Fruit fly (Drosophila melanogaster) whole organism, embryonic: Measurements from ENCODE around the gene CG43439.

Experiments used
- Ada2b ChIP-seq: fragments of 200-800 bp; sonication (Bioruptor generic); IDR thresholded peaks from 2 replicates; pipeline ENCODE4 v1.3.6; 2022; ENCODE audit warnings: missing biosample characterization, missing genetic modification characterization
- Bteb2 ChIP-seq: fragments of 200-800 bp; sonication (Bioruptor generic); optimal IDR thresholded peaks from 2 replicates; lab custom pipeline; 2016; ENCODE audit warnings: missing biosample characterization, missing genetic modification characterization
- CG11696 ChIP-seq: fragments of 200-800 bp; sonication (Bioruptor generic); IDR thresholded peaks from 2 replicates; pipeline ENCODE4 v1.3.6; 2022; ENCODE audit warnings: missing biosample characterization, missing genetic modification characterization
- CG12104 ChIP-seq: fragments of 200-800 bp; sonication (Bioruptor generic); optimal IDR thresholded peaks from 3 replicates; lab custom pipeline; 2016; ENCODE audit warnings: missing biosample characterization, missing genetic modification characterization
- CG12155 ChIP-seq: fragments of 200-800 bp; sonication (Bioruptor generic); optimal IDR thresholded peaks from 3 replicates; lab custom pipeline; 2016; ENCODE audit warnings: missing biosample characterization, missing genetic modification characterization
- CG12769 ChIP-seq: fragments of 200-800 bp; sonication (Bioruptor generic); optimal IDR thresholded peaks from 2 replicates; lab custom pipeline; 2019; ENCODE audit warnings: missing biosample characterization, mild to moderate bottlenecking, missing genetic modification characterization, moderate library complexity
- CG1647 ChIP-seq: fragments of 200-800 bp; sonication (Bioruptor generic); optimal IDR thresholded peaks from 3 replicates; lab custom pipeline; 2016; ENCODE audit warnings: missing biosample characterization, missing genetic modification characterization
- CG17361 ChIP-seq: fragments of 200-800 bp; sonication (Bioruptor generic); IDR thresholded peaks from 3 replicates; pipeline ENCODE4 v1.3.6; 2022; ENCODE audit warnings: missing biosample characterization, missing genetic modification characterization
- CG17385 ChIP-seq: fragments of 200-800 bp; sonication (Bioruptor generic); optimal IDR thresholded peaks from 3 replicates; lab custom pipeline; 2018; ENCODE audit warnings: missing biosample characterization, mild to moderate bottlenecking, missing genetic modification characterization
- CG17802 ChIP-seq: fragments of 200-800 bp; sonication (Bioruptor generic); optimal IDR thresholded peaks from 2 replicates; lab custom pipeline; 2018; ENCODE audit warnings: missing biosample characterization, mild to moderate bottlenecking, missing genetic modification characterization, moderate library complexity
- CG31224 ChIP-seq: fragments of 200-800 bp; sonication (Bioruptor generic); IDR thresholded peaks from 2 replicates; pipeline ENCODE4 v1.3.6; 2022; ENCODE audit warnings: missing biosample characterization, missing genetic modification characterization
- CG6654 ChIP-seq: fragments of 200-800 bp; sonication (Bioruptor generic); optimal IDR thresholded peaks from 2 replicates; lab custom pipeline; 2017; ENCODE audit warnings: missing biosample characterization, mild to moderate bottlenecking, missing genetic modification characterization
- CG8281 ChIP-seq: fragments of 200-800 bp; sonication (Bioruptor generic); optimal IDR thresholded peaks from 2 replicates; lab custom pipeline; 2018; ENCODE audit warnings: missing biosample characterization, mild to moderate bottlenecking, missing genetic modification characterization, moderate library complexity
- CG8765 ChIP-seq: fragments of 200-800 bp; sonication (Bioruptor generic); IDR thresholded peaks from 2 replicates; pipeline ENCODE4 v1.3.6; 2022; ENCODE audit warnings: missing biosample characterization, missing genetic modification characterization
- CG8944 ChIP-seq: fragments of 200-800 bp; sonication (Bioruptor generic); optimal IDR thresholded peaks from 3 replicates; lab custom pipeline; 2016; ENCODE audit warnings: missing biosample characterization, missing genetic modification characterization
- CG9437 ChIP-seq: fragments of 200-800 bp; sonication (Bioruptor generic); optimal IDR thresholded peaks from 2 replicates; lab custom pipeline; 2018; ENCODE audit warnings: missing biosample characterization, mild to moderate bottlenecking, missing genetic modification characterization
- Dad ChIP-seq: fragments of 200-800 bp; sonication (Bioruptor generic); optimal IDR thresholded peaks from 3 replicates; lab custom pipeline; 2016; ENCODE audit warnings: missing biosample characterization, missing genetic modification characterization
- Dp ChIP-seq: fragments of 200-800 bp; sonication (Bioruptor generic); optimal IDR thresholded peaks from 2 replicates; lab custom pipeline; 2018; ENCODE audit warnings: missing biosample characterization, mild to moderate bottlenecking, missing genetic modification characterization, moderate library complexity
- MESR4 ChIP-seq: fragments of 200-800 bp; sonication (Bioruptor generic); optimal IDR thresholded peaks from 2 replicates; lab custom pipeline; 2018; ENCODE audit warnings: missing biosample characterization, mild to moderate bottlenecking, missing genetic modification characterization, moderate library complexity
- Med ChIP-seq: fragments of 200-800 bp; sonication (Bioruptor generic); peaks from one replicate; lab custom pipeline; 2016; ENCODE audit warnings: missing biosample characterization, missing genetic modification characterization, mild to moderate bottlenecking, inconsistent platforms, moderate library complexity
- Oaz ChIP-seq: fragments of 200-800 bp; sonication (Bioruptor generic); IDR thresholded peaks from 2 replicates; pipeline ENCODE4 v1.3.6; 2022; ENCODE audit warnings: missing biosample characterization, missing genetic modification characterization
- Optix ChIP-seq: fragments of 200-800 bp; sonication (Bioruptor generic); IDR thresholded peaks from 3 replicates; pipeline ENCODE4 v1.3.6; 2022; ENCODE audit warnings: missing biosample characterization, missing genetic modification characterization
- Pdp1 ChIP-seq, 2 experiments: fragments of 200-800 bp; sonication (Bioruptor generic); optimal IDR thresholded peaks; 3 replicates each; lab custom pipeline; 2016; ENCODE audit warnings: missing biosample characterization in 2 of 2, missing genetic modification characterization in 2 of 2, mild to moderate bottlenecking in 1 of 2, moderate library complexity in 1 of 2
- Spps ChIP-seq: fragments of 200-800 bp; sonication (Bioruptor generic); optimal IDR thresholded peaks from 2 replicates; lab custom pipeline; 2018; ENCODE audit warnings: missing biosample characterization, mild to moderate bottlenecking, missing genetic modification characterization
- Xbp1 ChIP-seq: fragments of 200-800 bp; sonication (Bioruptor generic); optimal IDR thresholded peaks from 3 replicates; lab custom pipeline; 2016; ENCODE audit warnings: missing biosample characterization, mild to moderate bottlenecking, missing genetic modification characterization
- abd-A ChIP-seq: fragments of 200-800 bp; sonication (Bioruptor generic); optimal IDR thresholded peaks from 3 replicates; lab custom pipeline; 2019; ENCODE audit warnings: missing biosample characterization, mild to moderate bottlenecking, missing genetic modification characterization, moderate library complexity
- ash1 ChIP-seq: fragments of 200-800 bp; sonication (Bioruptor generic); optimal IDR thresholded peaks from 2 replicates; lab custom pipeline; 2018; ENCODE audit warnings: missing biosample characterization, mild to moderate bottlenecking, missing genetic modification characterization
- bsh ChIP-seq, 2 experiments: fragments of 200-800 bp; sonication (Bioruptor generic); optimal IDR thresholded peaks; 2 replicates each; lab custom pipeline; 2017 to 2018; ENCODE audit warnings: mild to moderate bottlenecking in 2 of 2, missing biosample characterization in 2 of 2, missing genetic modification characterization in 2 of 2, moderate library complexity in 1 of 2
- crp ChIP-seq, 2 experiments: fragments of 200-800 bp; sonication (Bioruptor generic); optimal IDR thresholded peaks; 2 replicates in 1 of 2; 3 replicates in 1 of 2; lab custom pipeline; 2017; ENCODE audit warnings: missing biosample characterization in 2 of 2, missing genetic modification characterization in 2 of 2, mild to moderate bottlenecking in 1 of 2, moderate library complexity in 1 of 2
- dimm ChIP-seq: fragments of 200-800 bp; sonication (Bioruptor generic); IDR thresholded peaks from 2 replicates; pipeline ENCODE4 v1.3.6; 2022; ENCODE audit warnings: missing biosample characterization, missing genetic modification characterization
- dysf ChIP-seq: fragments of 200-800 bp; sonication (Bioruptor generic); IDR thresholded peaks from 3 replicates; pipeline ENCODE4 v1.3.6; 2022; ENCODE audit warnings: missing biosample characterization, missing genetic modification characterization
- emc ChIP-seq: fragments of 200-800 bp; sonication (Bioruptor generic); optimal IDR thresholded peaks from 2 replicates; lab custom pipeline; 2016; ENCODE audit warnings: missing biosample characterization, missing genetic modification characterization
- ftz-f1 ChIP-seq: fragments of 200-800 bp; sonication (Bioruptor generic); optimal IDR thresholded peaks from 2 replicates; lab custom pipeline; 2016; ENCODE audit warnings: missing biosample characterization, missing genetic modification characterization
- gcm2 ChIP-seq: fragments of 200-800 bp; sonication (Bioruptor generic); optimal IDR thresholded peaks from 2 replicates; lab custom pipeline; 2016; ENCODE audit warnings: missing biosample characterization, missing genetic modification characterization
- her ChIP-seq: fragments of 200-800 bp; sonication (Bioruptor generic); optimal IDR thresholded peaks from 2 replicates; lab custom pipeline; 2016; ENCODE audit warnings: missing biosample characterization, missing genetic modification characterization
- jumu ChIP-seq: fragments of 200-800 bp; sonication (Bioruptor generic); optimal IDR thresholded peaks from 3 replicates; lab custom pipeline; 2016; ENCODE audit warnings: missing biosample characterization, missing genetic modification characterization
- knrl ChIP-seq: fragments of 200-800 bp; sonication (Bioruptor generic); IDR thresholded peaks from 3 replicates; pipeline ENCODE4 v1.3.6; 2022; ENCODE audit warnings: missing biosample characterization, missing genetic modification characterization; ENCODE audit not compliant: partially characterized antibody
- mirr ChIP-seq: fragments of 200-800 bp; sonication (Bioruptor generic); optimal IDR thresholded peaks from 3 replicates; lab custom pipeline; 2018; ENCODE audit warnings: missing biosample characterization, mild to moderate bottlenecking, missing genetic modification characterization
- nerfin-2 ChIP-seq: fragments of 200-800 bp; sonication (Bioruptor generic); IDR thresholded peaks from 2 replicates; pipeline ENCODE4 v1.3.6; 2022; ENCODE audit warnings: missing biosample characterization, missing genetic modification characterization; ENCODE audit not compliant: partially characterized antibody
- onecut ChIP-seq: fragments of 200-800 bp; sonication (Bioruptor generic); IDR thresholded peaks from 2 replicates; pipeline ENCODE4 v1.3.6; 2022; ENCODE audit warnings: missing biosample characterization, missing genetic modification characterization
- pita ChIP-seq: fragments of 200-800 bp; sonication (Bioruptor generic); optimal IDR thresholded peaks from 2 replicates; lab custom pipeline; 2017; ENCODE audit warnings: missing biosample characterization, mild to moderate bottlenecking, missing genetic modification characterization
- sens ChIP-seq: fragments of 200-800 bp; sonication (Bioruptor generic); peaks from one replicate; lab custom pipeline; 2016; ENCODE audit warnings: missing biosample characterization, missing genetic modification characterization
- sisA ChIP-seq: fragments of 200-800 bp; sonication (Bioruptor generic); IDR thresholded peaks from 2 replicates; pipeline ENCODE4 v1.3.6; 2022; ENCODE audit warnings: missing biosample characterization, missing genetic modification characterization
- sr ChIP-seq: fragments of 200-800 bp; sonication (Bioruptor generic); IDR thresholded peaks from 3 replicates; pipeline ENCODE4 v1.3.6; 2022; ENCODE audit warnings: missing biosample characterization, missing genetic modification characterization
- stwl ChIP-seq: fragments of 200-800 bp; sonication (Bioruptor generic); optimal IDR thresholded peaks from 3 replicates; lab custom pipeline; 2018; ENCODE audit warnings: missing biosample characterization, mild to moderate bottlenecking, missing genetic modification characterization, moderate library complexity
- tin ChIP-seq: fragments of 200-800 bp; sonication (Bioruptor generic); optimal IDR thresholded peaks from 3 replicates; lab custom pipeline; 2016; ENCODE audit warnings: missing biosample characterization, missing genetic modification characterization
- trem ChIP-seq: fragments of 200-800 bp; optimal IDR thresholded peaks from 3 replicates; lab custom pipeline; 2019; ENCODE audit warnings: missing biosample characterization, mild to moderate bottlenecking, missing genetic modification characterization, moderate library complexity
- tup ChIP-seq: fragments of 200-800 bp; sonication (Bioruptor generic); optimal IDR thresholded peaks from 2 replicates; lab custom pipeline; 2016; ENCODE audit warnings: missing biosample characterization, mild to moderate bottlenecking, missing genetic modification characterization, moderate library complexity
- wor ChIP-seq: fragments of 200-800 bp; sonication (Bioruptor generic); IDR thresholded peaks from 2 replicates; pipeline ENCODE4 v1.3.6; 2022; ENCODE audit warnings: missing biosample characterization, missing genetic modification characterization
- z ChIP-seq: fragments of 200-800 bp; sonication (Bioruptor generic); IDR thresholded peaks from 3 replicates; pipeline ENCODE4 v1.3.6; 2022; ENCODE audit warnings: missing biosample characterization, missing genetic modification characterization
- zen ChIP-seq: fragments of 200-800 bp; sonication (Bioruptor generic); optimal IDR thresholded peaks from 3 replicates; lab custom pipeline; 2018; ENCODE audit warnings: missing biosample characterization, mild to moderate bottlenecking, missing genetic modification characterization, moderate library complexity

Gene CG43439

dm6 chr3L:6957753-6958420 is 26.5 kb downstream of the CG43439 start, which contains the start of the genes Uqcc1 and Surf1:
TSS of gene Uqcc1 (minus strand) at chr3L:6958108.
TSS of gene Surf1 (plus strand) at chr3L:6958346.
- TF ChIP-seq CG8281 (no peak), Optix (GFP tag; lab: Robert Waterston, UW) (no peak), nerfin-2 (GFP tag; lab: Robert Waterston, UW) (no peak), gcm2 (GFP tag; lab: Kevin White, UChicago) (no peak), CG6654 (GFP tag; lab: Kevin White, UChicago) (no peak), mirr (GFP tag; lab: Kevin White, UChicago) (no peak), abd-A (no peak), tin (no peak), dimm (GFP tag; lab: Robert Waterston, UW) (no peak), tup (no peak), Dad (GFP tag; lab: Kevin White, UChicago) (no peak), CG9437 (GFP tag; lab: Kevin White, UChicago) (no peak), CG17385 (GFP tag; lab: Kevin White, UChicago) (no peak), trem (tag; lab: Kevin White, UChicago) (peak; percentile 98), CG17802 (tag; lab: Kevin White, UChicago) (no peak), Spps (tag; lab: Kevin White, UChicago) (no peak), Ada2b (GFP tag; lab: Robert Waterston, UW) (no peak), CG8944 (GFP tag; lab: Kevin White, UChicago) (no peak), jumu (GFP tag; lab: Kevin White, UChicago) (no peak), CG31224 (GFP tag; lab: Robert Waterston, UW) (no peak), CG17361 (no peak), her (GFP tag; lab: Kevin White, UChicago) (no peak), CG8765 (no peak), knrl (GFP tag; lab: Robert Waterston, UW) (no peak), zen (tag; lab: Kevin White, UChicago) (no peak), CG1647 (GFP tag; lab: Kevin White, UChicago) (no peak), Med (GFP tag; lab: Kevin White, UChicago) (peak; percentile 0), bsh (GFP tag; optimal IDR thresholded peaks at IDR 0.05; lab: Kevin White, UChicago) (no peak), sens (GFP tag; lab: Kevin White, UChicago) (peak; percentile 57), CG11696 (no peak), Xbp1 (GFP tag; lab: Kevin White, UChicago) (no peak), z (GFP tag; lab: Robert Waterston, UW) (no peak), ftz-f1 (GFP tag; lab: Kevin White, UChicago) (no peak), ash1 (no peak), MESR4 (GFP tag; lab: Kevin White, UChicago) (peak; percentile 51), sr (GFP tag; lab: Robert Waterston, UW) (no peak), Oaz (GFP tag; lab: Robert Waterston, UW) (no peak), dysf (GFP tag; lab: Robert Waterston, UW) (no peak), Bteb2 (GFP tag; lab: Kevin White, UChicago) (no peak), crp (GFP tag; optimal IDR thresholded peaks at IDR 0.05; lab: Kevin White, UChicago) (peak; percentile 57 to 90), onecut (no peak), CG12104 (GFP tag; lab: Kevin White, UChicago) (no peak), emc (GFP tag; lab: Kevin White, UChicago) (no peak), wor (GFP tag; lab: Robert Waterston, UW) (no peak), pita (GFP tag; lab: Kevin White, UChicago) (no peak), stwl (tag; lab: Kevin White, UChicago) (peak; percentile 49), Dp (GFP tag; lab: Kevin White, UChicago) (peak; percentile 3), Pdp1 (GFP tag; optimal IDR thresholded peaks at IDR 0.05; lab: Kevin White, UChicago) (peak in 1 of 2 experiments; percentile 79), CG12769 (tag; lab: Kevin White, UChicago) (no peak), sisA (no peak), CG12155 (GFP tag; lab: Kevin White, UChicago) (no peak)
